Worm (Caenorhabditis elegans) whole organism, L1 larva: ENCODE data around the gene mcm-2.

Experiments used
- fkh-10 ChIP-seq: sonication (generic microtip); optimal IDR thresholded peaks from 2 replicates; lab custom pipeline; 2017; ENCODE audit warnings: missing biosample characterization, missing genetic modification reagents, missing genetic modification characterization
- fos-1 ChIP-seq: fragments of 150-350 bp; optimal IDR thresholded peaks from 2 replicates; lab custom pipeline; 2014; ENCODE audit warnings: missing biosample characterization, missing genetic modification characterization
- lsy-2 ChIP-seq, 2 experiments: fragments of 150-350 bp; optimal IDR thresholded peaks; 2 replicates each; lab custom pipeline; 2014; ENCODE audit warnings: missing biosample characterization in 2 of 2, missing genetic modification characterization in 2 of 2
- nhr-47 ChIP-seq: sonication (generic microtip); optimal IDR thresholded peaks from 2 replicates; lab custom pipeline; 2016; ENCODE audit warnings: mild to moderate bottlenecking, missing genetic modification characterization, moderate library complexity, missing compliant biosample characterization
- nhr-77 ChIP-seq: fragments of 150-350 bp; optimal IDR thresholded peaks from 2 replicates; lab custom pipeline; 2014; ENCODE audit warnings: missing biosample characterization, missing genetic modification characterization
- snu-23 ChIP-seq: sonication (generic microtip); optimal IDR thresholded peaks from 2 replicates; lab custom pipeline; 2016; ENCODE audit warnings: missing genetic modification characterization, missing compliant biosample characterization
- unc-130 ChIP-seq: fragments of 150-350 bp; optimal IDR thresholded peaks from 2 replicates; lab custom pipeline; 2017; ENCODE audit warnings: missing biosample characterization, missing genetic modification characterization, inconsistent platforms
- unc-86 ChIP-seq: sonication (generic microtip); optimal IDR thresholded peaks from 2 replicates; lab custom pipeline; 2016; ENCODE audit warnings: missing genetic modification characterization, missing compliant biosample characterization
- zag-1 ChIP-seq: fragments of 150-350 bp; optimal IDR thresholded peaks from 2 replicates; lab custom pipeline; 2014; ENCODE audit warnings: missing biosample characterization, missing genetic modification characterization

DNA sequence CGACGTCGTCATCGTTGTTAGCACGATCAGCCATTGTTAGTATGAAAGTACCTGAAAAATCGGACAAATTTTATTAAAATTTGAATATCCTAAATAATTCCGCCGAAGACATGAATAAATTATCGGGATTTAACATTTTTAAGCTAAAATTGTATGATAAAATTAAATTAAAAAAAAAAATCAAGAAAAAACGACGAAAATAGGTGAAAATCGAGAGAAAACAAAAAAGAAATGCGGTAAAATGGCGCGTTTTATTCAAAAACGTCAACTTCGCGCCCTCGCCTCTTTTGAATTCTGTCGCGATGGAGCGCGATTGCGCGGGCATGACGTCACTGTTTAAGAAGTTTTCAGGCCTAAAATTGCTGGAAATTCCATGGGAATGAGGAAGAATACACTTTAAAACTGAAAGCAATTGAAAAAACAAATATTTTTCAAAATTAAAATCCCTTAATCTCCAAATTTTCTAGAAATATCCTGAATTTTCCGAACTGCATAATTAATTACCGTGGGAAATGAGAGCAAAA is at the start of gene mcm-2:
- TF ChIP-seq fos-1 (tag; lab: Kevin White, UChicago), result no peak
- no peak for TF ChIP-seq zag-1
- TF ChIP-seq lsy-2 (tag; optimal IDR thresholded peaks at IDR 0.05; lab: Kevin White, UChicago), result peak; percentile 60 to 81
- peak; percentile 4 for TF ChIP-seq nhr-77 (tag; lab: Kevin White, UChicago)
- TF ChIP-seq unc-130, result peak; percentile 3
- TF ChIP-seq snu-23 (GFP tag; lab: Kevin White, UChicago), result peak; percentile 68
- TF ChIP-seq nhr-47 (tag; lab: Kevin White, UChicago), result peak; percentile 76
- TF ChIP-seq unc-86 (tag; lab: Kevin White, UChicago), result peak; percentile 75
- TF ChIP-seq fkh-10 (GFP tag; lab: Kevin White, UChicago), result no peak
